Worm (Caenorhabditis elegans) whole organism, L4 larva: Measurements from ENCODE around the gene clec-76.

ENCODE experiments used
- R02D3.7 ChIP-seq: fragments of 150-350 bp; sonication (generic microtip); optimal IDR thresholded peaks from 3 replicates; lab custom pipeline; 2014; ENCODE audit warnings: missing biosample characterization, missing genetic modification characterization
- aly-2 ChIP-seq: sonication (generic microtip); optimal IDR thresholded peaks from 2 replicates; lab custom pipeline; 2018; ENCODE audit warnings: missing biosample characterization, missing genetic modification characterization
- ceh-82 ChIP-seq: sonication (generic microtip); optimal IDR thresholded peaks from 2 replicates; lab custom pipeline; 2017; ENCODE audit warnings: missing biosample characterization, missing genetic modification characterization
- daf-19 ChIP-seq: fragments of 200-800 bp; sonication (Bioruptor generic); conservative IDR thresholded peaks from 2 replicates; pipeline ENCODE4 v1.3.6; 2022; ENCODE audit warnings: missing genetic modification characterization, missing compliant biosample characterization
- lin-29 ChIP-seq: fragments of 200-800 bp; sonication (Bioruptor generic); IDR thresholded peaks from 2 replicates; pipeline ENCODE4 v1.3.6; 2022; ENCODE audit warnings: missing genetic modification reagents, missing genetic modification characterization, missing compliant biosample characterization
- mdl-1 ChIP-seq, 2 experiments: fragments of 150-350 bp in 1 of 2; sonication (generic microtip) in 1 of 2; optimal IDR thresholded peaks; 2 replicates each; lab custom pipeline; 2014 to 2017; ENCODE audit warnings: missing biosample characterization in 2 of 2, missing genetic modification characterization in 2 of 2
- nhr-11 ChIP-seq: fragments of 150-350 bp; optimal IDR thresholded peaks from 2 replicates; lab custom pipeline; 2014; ENCODE audit warnings: missing biosample characterization, missing genetic modification characterization
- nhr-28 ChIP-seq: fragments of 150-350 bp; optimal IDR thresholded peaks from 2 replicates; lab custom pipeline; 2014; ENCODE audit warnings: missing biosample characterization, missing genetic modification characterization
- nhr-41 ChIP-seq: fragments of 200-800 bp; sonication (Bioruptor generic); IDR thresholded peaks from 2 replicates; pipeline ENCODE4 v1.3.6; 2022; ENCODE audit warnings: missing genetic modification reagents, missing genetic modification characterization, missing compliant biosample characterization
- pha-4 ChIP-seq, 2 experiments: fragments of 150-350 bp in 1 of 2; fragments of 200-800 bp in 1 of 2; sonication (Bioruptor generic) in 1 of 2; IDR thresholded peaks in 1 of 2; optimal IDR thresholded peaks in 1 of 2; 2 replicates each; pipeline versions ENCODE4 v1.3.6 to Lab custom; 2014 to 2022; ENCODE audit warnings: missing genetic modification characterization in 2 of 2, missing genetic modification reagents in 2 of 2, missing biosample characterization in 1 of 2, missing compliant biosample characterization in 1 of 2

ce11 chrIV:3944459-3944858 lies 20.6 kb upstream of the clec-76 start, which contains the start of gene clec-72:
- TF ChIP-seq aly-2 (tag; lab: Kevin White, UChicago) (no peak), mdl-1 (tag; optimal IDR thresholded peaks at IDR 0.05; lab: Kevin White, UChicago) (peak in 1 of 2 experiments; percentile 50), daf-19 (GFP tag; lab: Robert Waterston, UW) (no peak), R02D3.7 (tag; lab: Kevin White, UChicago) (no peak), ceh-82 (no peak), nhr-41 (GFP tag; lab: Robert Waterston, UW) (no peak), nhr-28 (tag; lab: Kevin White, UChicago) (peak; percentile 99), nhr-11 (tag; lab: Kevin White, UChicago) (no peak), pha-4 (GFP tag; IDR thresholded peaks at IDR 0.05; lab: Robert Waterston, UW) (no peak), pha-4 (tag; optimal IDR thresholded peaks at IDR 0.05; lab: Kevin White, UChicago) (no peak), lin-29 (GFP tag; lab: Robert Waterston, UW) (no peak)
